Worm (Caenorhabditis elegans): ENCODE measurements around the gene T24A6.20.
"Not testable (repeated sequence)": the region's sequence is repeated elsewhere in the genome, so short reads cannot be mapped to it uniquely, and the experiment has no call there.

T24A6.20 gene

ce11 chrV:3552740-3553469, at the start of gene T24A6.20:
Gene T24A6.20, plus strand, starts transcription at chrV:3553134.
- no peak for TF ChIP-seq unc-62 (GFP tag; optimal IDR thresholded peaks at IDR 0.05)

DNA sequence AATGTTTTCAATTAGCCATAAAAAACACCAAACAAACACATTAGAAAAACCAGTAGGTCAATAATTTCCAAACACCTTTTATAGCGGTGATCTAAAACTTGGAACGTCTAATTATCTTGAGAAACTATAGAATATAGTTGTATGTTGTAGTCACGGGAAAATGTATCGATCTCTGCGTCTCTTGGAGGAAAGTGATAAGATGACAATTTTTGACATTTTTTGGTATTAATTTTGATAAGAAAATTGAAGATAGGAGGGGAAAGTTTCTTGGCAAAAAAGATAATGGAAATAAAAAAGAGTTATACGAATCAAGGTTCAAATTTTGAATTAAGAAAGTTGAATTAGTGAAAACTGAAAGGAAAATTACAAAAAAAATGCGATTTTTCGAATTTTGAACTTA, 47.2 kb upstream of the T24A6.20 start:
- no peak for TF ChIP-seq unc-62 (GFP tag; optimal IDR thresholded peaks at IDR 0.05)

- not testable (repeated sequence) for TF ChIP-seq unc-62 (GFP tag; optimal IDR thresholded peaks at IDR 0.05)
Measured at ce11 chrV:3506252-3506651, 46.7 kb upstream of the T24A6.20 start, which contains the start of gene ugt-64. Gene ugt-64, minus strand, starts transcription at chrV:3506352.

- no peak for TF ChIP-seq unc-62 (GFP tag; optimal IDR thresholded peaks at IDR 0.05)
Measured at ce11 chrV:3507691-3508090, 45.2 kb upstream of the T24A6.20 start, which contains the start of gene str-225. Gene str-225, plus strand, starts transcription at chrV:3507822.

DNA sequence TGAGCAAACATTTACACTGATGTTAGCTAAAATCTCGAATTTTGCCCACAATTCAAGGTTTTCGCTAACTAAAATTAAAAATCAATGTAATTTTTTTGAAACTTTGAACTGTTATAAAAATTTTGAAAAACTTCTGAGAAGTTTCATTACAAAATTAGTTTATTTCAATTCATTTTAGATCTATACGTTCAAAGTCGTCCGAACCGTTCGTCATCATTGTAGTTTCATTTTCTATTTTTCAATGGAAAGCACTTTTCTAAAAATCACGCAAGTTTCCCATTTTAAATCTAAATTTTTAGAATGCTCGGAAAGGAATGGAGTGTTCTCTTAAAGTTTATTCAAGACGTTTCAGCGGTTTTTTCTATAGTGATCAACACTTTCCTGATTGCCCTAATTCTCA, 43.1 kb upstream of the T24A6.20 start, which contains the start of gene str-228:
str-228 (plus strand) TSS at position 301 of the 400 bp plus-strand sequence.
- no peak for TF ChIP-seq unc-62 (GFP tag; optimal IDR thresholded peaks at IDR 0.05)

ce11 chrV:3512381-3512780, 40.6 kb upstream of the T24A6.20 start, which contains the start of gene str-226:
Gene str-226, plus strand, starts transcription at chrV:3512681.
- no peak for TF ChIP-seq unc-62 (GFP tag; optimal IDR thresholded peaks at IDR 0.05)

DNA sequence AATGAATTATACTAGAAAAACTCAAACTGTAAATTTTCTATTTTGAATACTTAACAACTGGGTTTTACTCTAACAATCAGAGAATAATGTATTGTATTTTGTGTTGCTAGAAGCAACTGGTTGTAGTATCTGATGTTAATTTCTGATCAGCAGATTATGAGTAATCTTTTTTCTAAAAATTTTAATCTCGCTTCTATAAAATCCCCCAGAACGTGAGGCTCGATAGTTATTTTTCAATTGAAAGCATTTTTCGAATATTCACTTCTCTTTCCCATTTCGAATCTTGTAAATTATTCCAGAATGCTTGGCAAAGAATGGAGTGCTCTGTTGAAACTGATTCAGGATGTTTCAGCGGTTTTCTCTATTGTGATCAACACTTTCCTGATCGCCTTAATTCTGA, 35.0 kb upstream of the T24A6.20 start, which contains the start of gene str-227:
str-227 (plus strand) TSS at position 301 of the 400 bp plus-strand sequence.
- no peak for TF ChIP-seq unc-62 (GFP tag; optimal IDR thresholded peaks at IDR 0.05)

DNA sequence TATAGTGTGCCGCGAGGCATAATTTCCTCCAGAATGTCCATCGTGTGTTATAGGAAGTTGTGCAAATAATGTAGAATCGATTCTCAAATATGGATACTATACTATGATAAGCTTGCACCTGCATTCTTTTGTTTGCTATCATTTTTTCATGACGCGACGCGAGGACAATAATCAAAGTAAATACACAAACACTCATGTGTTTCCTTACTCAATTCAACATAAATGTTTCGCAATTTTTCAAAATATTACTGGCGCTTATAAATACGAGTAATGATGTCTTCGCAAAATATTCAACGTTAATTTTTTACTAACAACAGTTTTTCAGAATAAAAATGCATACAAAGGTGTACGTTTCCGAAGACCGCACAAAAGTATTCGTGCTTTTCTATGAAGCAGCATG, 29.7 kb upstream of the T24A6.20 start, which contains the start of gene irg-1:
irg-1 (plus strand) TSS at position 326 of the 400 bp plus-strand sequence.
- no peak for TF ChIP-seq unc-62 (GFP tag; optimal IDR thresholded peaks at IDR 0.05)

ce11 chrV:3524970-3525369, 28.0 kb upstream of the T24A6.20 start, which contains the start of gene T24A6.7:
Gene T24A6.7, plus strand, starts transcription at chrV:3525270.
- no peak for TF ChIP-seq unc-62 (GFP tag; optimal IDR thresholded peaks at IDR 0.05)

DNA sequence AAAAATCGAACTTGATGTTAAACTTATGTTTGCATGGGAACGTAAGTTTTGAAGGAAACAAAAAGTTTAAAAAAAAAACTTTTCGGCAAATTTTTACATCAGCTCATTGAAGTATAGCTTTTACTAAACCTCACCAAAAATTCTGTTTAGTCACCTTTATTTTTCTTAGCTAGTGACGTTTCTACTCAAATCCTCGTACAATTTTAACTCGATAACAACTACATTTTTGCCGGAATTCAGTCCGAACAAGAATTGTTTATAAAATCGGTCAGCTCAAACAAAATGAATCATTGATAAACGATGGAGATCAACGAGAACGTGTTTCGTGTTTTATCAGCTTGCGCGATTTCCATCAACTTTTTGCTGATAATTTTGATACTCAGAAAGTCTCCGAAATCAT, 26.1 kb upstream of the T24A6.20 start, which contains the start of gene str-260:
str-260 (plus strand) TSS at position 301 of the 400 bp plus-strand sequence.
- no peak for TF ChIP-seq unc-62 (GFP tag; optimal IDR thresholded peaks at IDR 0.05)

DNA sequence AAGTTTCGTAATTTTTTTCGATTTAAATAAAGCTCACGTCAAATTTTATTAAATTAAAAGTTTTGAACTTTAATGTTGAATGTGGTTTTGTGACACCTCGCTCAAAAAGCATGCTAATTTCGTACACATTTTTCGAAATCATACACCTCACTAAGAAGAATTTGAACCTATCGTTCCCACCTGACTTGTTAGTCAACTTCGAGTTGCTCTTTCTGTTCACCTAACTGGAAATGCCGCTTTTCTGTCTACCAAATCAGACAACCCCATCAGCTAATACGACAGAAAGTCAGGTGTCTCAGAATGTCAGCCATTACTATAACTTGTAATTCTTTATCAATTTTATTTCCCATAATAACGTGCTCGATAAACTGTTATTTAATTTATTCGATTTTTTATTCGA, 22.5 kb upstream of the T24A6.20 start, which contains the start of gene srbc-66:
srbc-66 (plus strand) TSS at position 301 of the 400 bp plus-strand sequence.
- TF ChIP-seq unc-62 (GFP tag; optimal IDR thresholded peaks at IDR 0.05), result no peak

ce11 chrV:3535260-3535659, 17.7 kb upstream of the T24A6.20 start, which contains the start of gene nhr-221:
Gene nhr-221, minus strand, starts transcription at chrV:3535360.
- TF ChIP-seq unc-62 (GFP tag; optimal IDR thresholded peaks at IDR 0.05), result no peak

DNA sequence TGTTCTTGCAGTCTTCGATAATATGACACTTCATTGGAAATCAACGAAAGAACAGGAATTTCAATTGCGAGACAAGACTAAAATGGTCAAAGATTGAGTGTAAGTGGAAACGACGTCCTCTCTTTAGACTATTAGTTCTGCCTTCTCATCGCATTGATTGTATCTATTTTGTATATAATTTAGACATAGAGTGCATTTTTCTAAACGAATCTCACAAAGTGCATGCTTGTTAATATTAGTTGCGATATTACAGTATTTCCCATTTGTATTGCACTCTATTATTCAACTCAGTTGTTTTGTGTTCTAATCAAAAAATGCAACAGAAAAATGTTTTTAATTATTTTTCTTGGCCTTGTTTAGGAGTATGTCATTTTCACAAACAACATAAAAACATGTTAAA, 14.6 kb upstream of the T24A6.20 start, which contains the start of gene nhr-93:
nhr-93 (minus strand) TSS at position 101 of the 400 bp plus-strand sequence.
- TF ChIP-seq unc-62 (GFP tag; optimal IDR thresholded peaks at IDR 0.05), result no peak

- TF ChIP-seq unc-62 (GFP tag; optimal IDR thresholded peaks at IDR 0.05), result no peak
Measured at ce11 chrV:3541117-3541516, 11.8 kb upstream of the T24A6.20 start, which contains the start of gene srbc-67. Gene srbc-67, minus strand, starts transcription at chrV:3541217.

ce11 chrV:3543344-3543743, 9.6 kb upstream of the T24A6.20 start, which contains the start of gene nhr-222:
Gene nhr-222, minus strand, starts transcription at chrV:3543444.
- TF ChIP-seq unc-62 (GFP tag; optimal IDR thresholded peaks at IDR 0.05), result no peak

- no peak for TF ChIP-seq unc-62 (GFP tag; optimal IDR thresholded peaks at IDR 0.05)
Measured at ce11 chrV:3546517-3546916, 6.4 kb upstream of the T24A6.20 start, which contains the start of gene srbc-68. Gene srbc-68, minus strand, starts transcription at chrV:3546617.
